Worm (Caenorhabditis elegans): ENCODE results near the gene sup-1.

The sup-1 gene

ce11 chrIII:11727010-11727409 lies 10.4 kb downstream of the sup-1 start (continued):
- no peak for TF ChIP-seq lsy-2 (tag; optimal IDR thresholded peaks at IDR 0.05)
- no peak for TF ChIP-seq unc-86 (tag; optimal IDR thresholded peaks at IDR 0.05)
- no peak for TF ChIP-seq swsn-7 (tag; optimal IDR thresholded peaks at IDR 0.05)
- TF ChIP-seq lir-3 (tag; optimal IDR thresholded peaks at IDR 0.05; ENCODE audit: poor library complexity), result no peak
- no peak for TF ChIP-seq unc-62 (GFP tag; optimal IDR thresholded peaks at IDR 0.05)
- no peak for TF ChIP-seq lin-13 (GFP tag; optimal IDR thresholded peaks at IDR 0.05)
- TF ChIP-seq nhr-11 (tag; optimal IDR thresholded peaks at IDR 0.05), result no peak
- TF ChIP-seq unc-98 (GFP tag; IDR thresholded peaks at IDR 0.05), result no peak
- no peak for TF ChIP-seq snu-23 (GFP tag; optimal IDR thresholded peaks at IDR 0.05)

ce11 chrIII:11726590-11726989 lies 10.8 kb downstream of the sup-1 start, which contains the start of gene Y41C4A.12:
Gene Y41C4A.12 (minus strand): TSS chrIII:11726690.
- TF ChIP-seq C16A3.4 (tag; optimal IDR thresholded peaks at IDR 0.05) (no peak), grh-1 (GFP tag; IDR thresholded peaks at IDR 0.05) (no peak)

ce11 chrIII:11721405-11721804 lies 16.0 kb downstream of the sup-1 start, which contains the start of gene Y41C4A.32:
Gene Y41C4A.32 (plus strand): TSS chrIII:11721706.
- TF ChIP-seq nhr-12 (tag; optimal IDR thresholded peaks at IDR 0.05), result no peak
- no peak for TF ChIP-seq efl-1 (optimal IDR thresholded peaks at IDR 0.05)
- TF ChIP-seq efl-1 (GFP tag; optimal IDR thresholded peaks at IDR 0.05 in 1 of 2), result peak; percentile 20 to 91
- TF ChIP-seq lin-15B (tag; optimal IDR thresholded peaks at IDR 0.05), result no peak
- TF ChIP-seq lin-35 (GFP tag; optimal IDR thresholded peaks at IDR 0.05), result no peak
- no peak for TF ChIP-seq nhr-47 (tag; optimal IDR thresholded peaks at IDR 0.05)
- no peak for TF ChIP-seq isw-1 (GFP tag; IDR thresholded peaks at IDR 0.05)
- TF ChIP-seq ceh-8 (GFP tag; optimal IDR thresholded peaks at IDR 0.05), result no peak
- TF ChIP-seq sptf-1 (tag; optimal IDR thresholded peaks at IDR 0.05), result no peak
- TF ChIP-seq skn-1 (tag; optimal IDR thresholded peaks at IDR 0.05), result peak; percentile 33
- no peak for TF ChIP-seq nhr-20 (tag; optimal IDR thresholded peaks at IDR 0.05)
- TF ChIP-seq rnt-1 (tag; optimal IDR thresholded peaks at IDR 0.05), result no peak

DNA sequence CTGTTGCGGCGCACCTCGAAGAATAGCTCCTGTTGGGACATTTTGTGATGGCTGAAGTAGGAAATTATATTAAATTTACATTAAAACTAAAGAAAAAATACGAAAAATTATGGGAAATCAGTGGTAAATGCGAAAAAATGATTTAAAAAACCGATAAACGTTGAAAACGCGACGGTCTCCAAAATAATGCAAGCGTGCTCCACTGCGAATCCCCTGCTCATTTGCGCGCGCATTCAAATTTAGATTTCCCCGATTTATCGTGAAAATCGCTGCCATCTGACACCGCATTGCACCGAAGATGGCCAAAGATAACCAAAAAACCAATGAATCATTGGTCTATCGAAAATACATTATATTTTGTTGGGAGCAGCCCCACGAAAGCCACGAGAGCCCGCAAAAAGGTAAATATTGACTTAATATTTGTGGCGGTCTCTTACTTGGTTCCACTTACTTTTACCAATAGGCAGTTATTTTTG lies 18.0 kb downstream of the sup-1 start, which contains the start of the genes elb-1 and Y41C4A.11:
Gene elb-1, minus strand, starts transcription at position 51 of the 476 bp plus-strand sequence.
Gene Y41C4A.11, plus strand, starts transcription at position 461 of the 476 bp plus-strand sequence.
- TF ChIP-seq nhr-77 (tag; optimal IDR thresholded peaks at IDR 0.05) (peak; percentile 92), nhr-85 (tag) (peak; percentile 83), ces-1 (GFP tag; optimal IDR thresholded peaks at IDR 0.05) (no peak), hpl-2 (GFP tag; optimal IDR thresholded peaks at IDR 0.05) (no peak), pag-3 (tag; optimal IDR thresholded peaks at IDR 0.05; ENCODE audit: borderline replicate concordance, insufficient read depth) (no peak), nhr-20 (tag; optimal IDR thresholded peaks at IDR 0.05) (peak; percentile 80), ceh-63 (GFP tag; optimal IDR thresholded peaks at IDR 0.05) (no peak), F16B12.6 (tag; optimal IDR thresholded peaks at IDR 0.05) (peak; percentile 70), elt-2 (tag; optimal IDR thresholded peaks at IDR 0.05) (peak; percentile 8), tlp-1 (tag; optimal IDR thresholded peaks at IDR 0.05) (no peak), mab-9 (GFP tag; IDR thresholded peaks at IDR 0.05) (0 out of 2 replicates have a peak, but pooled peaks have one; percentile 47), snu-23 (GFP tag; optimal IDR thresholded peaks at IDR 0.05) (peak; percentile 77), dsc-1 (tag; optimal IDR thresholded peaks at IDR 0.05) (peak; percentile 71), ztf-4 (tag; optimal IDR thresholded peaks at IDR 0.05) (no peak), mep-1 (tag; optimal IDR thresholded peaks at IDR 0.05) (peak; percentile 62), lin-14 (GFP tag; optimal IDR thresholded peaks at IDR 0.05) (no peak), nhr-28 (tag; optimal IDR thresholded peaks at IDR 0.05) (no peak), swsn-7 (tag; optimal IDR thresholded peaks at IDR 0.05) (peak; percentile 73), lin-13 (GFP tag; optimal IDR thresholded peaks at IDR 0.05) (peak; percentile 49), Y116A8C.19 (tag; optimal IDR thresholded peaks at IDR 0.05; ENCODE audit: borderline replicate concordance) (no peak), C16A3.4 (tag; optimal IDR thresholded peaks at IDR 0.05) (peak; percentile 73), egl-27 (tag; optimal IDR thresholded peaks at IDR 0.05) (no peak), elt-3 (tag; optimal IDR thresholded peaks at IDR 0.05) (peak in 2 of 6 experiments; percentile 8 to 30), ets-5 (GFP tag; IDR thresholded peaks at IDR 0.05) (no peak), nhr-90 (tag; optimal IDR thresholded peaks at IDR 0.05; ENCODE audit: poor library complexity) (peak; percentile 79), fkh-8 (tag; optimal IDR thresholded peaks at IDR 0.05) (peak; percentile 63), unc-30 (tag; optimal IDR thresholded peaks at IDR 0.05) (no peak), unc-86 (tag; optimal IDR thresholded peaks at IDR 0.05) (peak; percentile 60), fkh-4 (tag; optimal IDR thresholded peaks at IDR 0.05; ENCODE audit: borderline replicate concordance) (no peak), nhr-84 (tag; optimal IDR thresholded peaks at IDR 0.05) (no peak), snpc-4 (tag; optimal IDR thresholded peaks at IDR 0.05) (peak; percentile 29)

Data from whole organism, L1 larva.